Worm (Caenorhabditis elegans) whole organism, L3 larva: ENCODE measurements around the gene sru-26.

Experiments used
- R02D3.7 ChIP-seq: fragments of 150-350 bp; optimal IDR thresholded peaks from 2 replicates; lab custom pipeline; 2014; ENCODE audit warnings: missing biosample characterization, missing genetic modification characterization
- ama-1 ChIP-seq: fragments of 150-350 bp; optimal IDR thresholded peaks from 2 replicates; lab custom pipeline; 2018
- ceh-82 ChIP-seq: fragments of 150-350 bp; optimal IDR thresholded peaks from 2 replicates; lab custom pipeline; 2014; ENCODE audit warnings: missing biosample characterization, missing genetic modification characterization
- elt-3 ChIP-seq, 3 experiments: fragments of 150-350 bp in 1 of 3; sonication (generic microtip) in 2 of 3; optimal IDR thresholded peaks; 2 replicates in 2 of 3; 4 replicates in 1 of 3; lab custom pipeline; 2014 to 2017; ENCODE audit warnings: missing biosample characterization in 3 of 3, missing genetic modification characterization in 3 of 3
- fos-1 ChIP-seq: fragments of 150-350 bp; optimal IDR thresholded peaks from 2 replicates; lab custom pipeline; 2014; ENCODE audit warnings: missing biosample characterization, missing genetic modification characterization
- lin-15B ChIP-seq: fragments of 150-350 bp; optimal IDR thresholded peaks from 2 replicates; lab custom pipeline; 2014; ENCODE audit warnings: missing biosample characterization, missing genetic modification characterization
- mml-1 ChIP-seq: fragments of 150-350 bp; sonication (generic microtip); optimal IDR thresholded peaks from 3 replicates; lab custom pipeline; 2014; ENCODE audit warnings: missing biosample characterization, missing genetic modification characterization
- nfya-1 ChIP-seq: sonication (generic microtip); optimal IDR thresholded peaks from 2 replicates; lab custom pipeline; 2017; ENCODE audit warnings: missing genetic modification characterization, mild to moderate bottlenecking, missing compliant biosample characterization, antibody characterized with exemption, moderate library complexity; ENCODE audit not compliant: insufficient read depth
- nhr-12 ChIP-seq: fragments of 150-350 bp; optimal IDR thresholded peaks from 2 replicates; lab custom pipeline; 2014; ENCODE audit warnings: missing biosample characterization, missing genetic modification characterization
- nhr-237 ChIP-seq: fragments of 150-350 bp; optimal IDR thresholded peaks from 2 replicates; lab custom pipeline; 2014; ENCODE audit warnings: missing biosample characterization, missing genetic modification characterization
- nhr-28 ChIP-seq: fragments of 150-350 bp; optimal IDR thresholded peaks from 2 replicates; lab custom pipeline; 2014; ENCODE audit warnings: missing biosample characterization, missing genetic modification characterization
- snpc-4 ChIP-seq: fragments of 150-350 bp; optimal IDR thresholded peaks from 2 replicates; lab custom pipeline; 2014; ENCODE audit warnings: missing biosample characterization, missing genetic modification characterization

DNA sequence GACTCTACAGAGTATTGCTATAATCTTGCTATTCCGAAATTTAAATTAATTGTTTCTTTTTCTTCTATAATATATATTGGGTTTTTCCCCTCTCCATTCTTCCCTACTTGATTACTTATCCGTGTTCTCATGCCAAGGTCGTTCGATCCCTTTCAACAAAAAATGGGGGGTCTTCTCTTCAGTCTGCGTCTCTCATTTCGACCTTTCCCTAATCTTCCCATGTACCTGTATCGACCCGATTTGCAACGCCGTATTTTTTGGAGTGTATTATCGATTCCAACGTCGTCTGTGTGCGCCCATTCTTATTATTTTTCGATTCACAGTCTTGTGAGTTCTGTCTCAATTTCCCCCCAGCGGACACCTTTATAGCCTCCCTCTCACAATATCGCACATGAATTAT, 19.5 kb upstream of the sru-26 start:
- TF ChIP-seq ama-1 (lab: Kevin White, UChicago) (no peak), nhr-28 (tag; lab: Kevin White, UChicago) (no peak), snpc-4 (tag; lab: Kevin White, UChicago) (no peak), nhr-237 (no peak), elt-3 (tag; optimal IDR thresholded peaks at IDR 0.05; lab: Kevin White, UChicago) (no peak), R02D3.7 (tag; lab: Kevin White, UChicago) (no peak), fos-1 (tag; lab: Kevin White, UChicago) (no peak), ceh-82 (tag; lab: Kevin White, UChicago) (no peak), lin-15B (tag; lab: Kevin White, UChicago) (no peak), nfya-1 (tag; lab: Kevin White, UChicago) (no peak), mml-1 (no peak), nhr-12 (tag; lab: Kevin White, UChicago) (no peak)
